Worm (Caenorhabditis elegans) whole organism, L4/young adult: ENCODE results near the gene mut-15.

ENCODE experiments used
- W03F9.2 ChIP-seq: fragments of 150-350 bp; optimal IDR thresholded peaks from 2 replicates; lab custom pipeline; 2014; ENCODE audit warnings: missing biosample characterization, missing genetic modification characterization
- dao-5 ChIP-seq: sonication (generic microtip); optimal IDR thresholded peaks from 2 replicates; lab custom pipeline; 2016; ENCODE audit warnings: missing genotype, missing genetic modification characterization, moderate library complexity, missing compliant biosample characterization
- him-1 ChIP-seq: sonication (generic microtip); optimal IDR thresholded peaks from 2 replicates; lab custom pipeline; 2016; ENCODE audit warnings: missing genotype, missing genetic modification reagents, missing genetic modification characterization, missing compliant biosample characterization

mut-15 gene

DNA sequence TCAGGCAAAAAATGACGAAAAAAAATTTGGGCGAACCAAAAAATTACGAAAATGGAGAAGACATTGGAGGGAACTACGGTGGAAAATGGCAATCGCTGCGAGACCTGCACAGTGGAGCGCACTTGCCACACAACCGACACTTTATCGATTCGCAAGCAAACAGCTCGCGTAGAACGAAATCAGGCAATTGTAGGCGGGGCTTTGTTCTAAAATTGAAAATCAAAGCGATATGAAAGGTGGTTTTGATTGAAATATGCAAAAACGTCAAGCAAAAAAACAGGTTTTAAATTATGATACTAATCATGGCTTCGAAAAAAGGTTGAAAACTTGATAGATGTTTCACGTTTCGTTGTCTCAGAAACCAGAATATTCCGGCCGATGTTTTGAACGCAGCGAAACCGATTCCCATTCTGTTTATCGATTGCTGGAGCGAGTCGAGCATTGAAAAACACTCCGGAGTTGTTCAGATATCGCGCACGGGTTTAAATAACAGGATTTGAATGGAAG, at the start of gene mut-15, which contains the start of gene fib-1:
mut-15 (plus strand) TSS at position 360 of the 507 bp plus-strand sequence.
fib-1 (minus strand) TSS at position 40 of the 507 bp plus-strand sequence.
- TF ChIP-seq W03F9.2 (tag; lab: Kevin White, UChicago) (peak; percentile 90), dao-5 (tag; lab: Kevin White, UChicago) (no peak), him-1 (tag; lab: Kevin White, UChicago) (peak; percentile 55)

DNA sequence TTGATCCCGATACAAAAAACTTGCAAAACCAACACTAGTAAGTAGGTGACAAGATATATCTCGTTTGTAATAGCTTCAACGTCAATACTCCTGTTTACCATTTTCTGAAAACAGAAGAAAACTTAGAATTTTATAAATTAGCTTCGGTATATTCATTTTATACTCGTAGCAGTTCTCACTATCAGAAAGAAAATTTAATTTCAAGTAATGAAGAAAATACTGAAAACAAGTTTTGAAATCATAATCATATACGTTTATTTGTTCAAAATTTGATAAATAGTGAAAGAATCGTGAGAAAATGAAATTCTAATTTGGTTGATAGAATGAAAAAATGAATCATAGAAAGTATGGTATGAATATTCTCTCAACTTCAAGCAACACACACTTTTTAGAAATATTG, 47.7 kb upstream of the mut-15 start, which contains the start of gene C30G7.5:
C30G7.5 (minus strand) TSS at position 101 of the 400 bp plus-strand sequence.
- TF ChIP-seq dao-5 (tag; lab: Kevin White, UChicago) (no peak), W03F9.2 (tag; lab: Kevin White, UChicago) (no peak), him-1 (tag; lab: Kevin White, UChicago) (no peak)

DNA sequence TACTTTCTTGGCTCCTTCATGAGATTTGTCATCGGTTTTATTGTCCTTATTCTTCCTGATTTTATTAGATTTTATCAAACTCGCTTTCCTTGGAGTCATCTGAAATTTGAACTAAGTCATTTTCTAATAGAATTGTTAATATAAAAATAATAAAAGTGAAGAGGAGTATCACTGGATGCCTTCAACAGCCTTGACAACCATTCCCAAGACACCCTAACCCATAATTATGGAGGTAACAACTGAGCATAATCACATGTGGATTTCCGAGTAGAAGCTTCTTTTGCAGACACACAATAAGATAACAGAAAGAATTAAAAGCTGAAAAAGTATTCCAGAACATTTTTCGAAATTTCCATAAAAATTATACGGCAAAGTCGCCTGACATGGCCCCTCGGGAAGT, 46.7 kb upstream of the mut-15 start, which contains the start of gene F02D8.9:
F02D8.9 (minus strand) TSS at position 101 of the 400 bp plus-strand sequence.
- TF ChIP-seq him-1 (tag; lab: Kevin White, UChicago) (no peak), W03F9.2 (tag; lab: Kevin White, UChicago) (no peak), dao-5 (tag; lab: Kevin White, UChicago) (no peak)

DNA sequence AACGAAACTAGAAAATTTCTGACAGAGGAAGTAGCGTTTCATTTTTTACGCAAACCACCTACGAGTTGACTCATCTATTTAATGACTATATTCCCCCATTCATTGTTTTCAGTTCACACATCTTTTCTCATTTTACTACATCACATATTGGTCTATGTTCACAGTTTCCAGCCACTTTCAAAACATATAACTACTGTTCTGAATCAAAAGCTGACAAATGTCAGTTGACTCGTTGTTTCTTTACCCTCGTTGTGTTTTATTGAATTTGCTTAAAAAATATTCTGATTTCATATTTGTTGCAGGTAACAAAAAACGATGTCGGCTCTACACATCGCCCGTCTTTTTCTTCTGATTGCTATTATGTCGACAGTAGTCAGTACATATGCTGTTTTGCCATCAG, 31.2 kb upstream of the mut-15 start, which contains the start of gene nlp-59:
nlp-59 (plus strand) TSS at position 301 of the 400 bp plus-strand sequence.
- TF ChIP-seq W03F9.2 (tag; lab: Kevin White, UChicago) (no peak), dao-5 (tag; lab: Kevin White, UChicago) (no peak), him-1 (tag; lab: Kevin White, UChicago) (no peak)

DNA sequence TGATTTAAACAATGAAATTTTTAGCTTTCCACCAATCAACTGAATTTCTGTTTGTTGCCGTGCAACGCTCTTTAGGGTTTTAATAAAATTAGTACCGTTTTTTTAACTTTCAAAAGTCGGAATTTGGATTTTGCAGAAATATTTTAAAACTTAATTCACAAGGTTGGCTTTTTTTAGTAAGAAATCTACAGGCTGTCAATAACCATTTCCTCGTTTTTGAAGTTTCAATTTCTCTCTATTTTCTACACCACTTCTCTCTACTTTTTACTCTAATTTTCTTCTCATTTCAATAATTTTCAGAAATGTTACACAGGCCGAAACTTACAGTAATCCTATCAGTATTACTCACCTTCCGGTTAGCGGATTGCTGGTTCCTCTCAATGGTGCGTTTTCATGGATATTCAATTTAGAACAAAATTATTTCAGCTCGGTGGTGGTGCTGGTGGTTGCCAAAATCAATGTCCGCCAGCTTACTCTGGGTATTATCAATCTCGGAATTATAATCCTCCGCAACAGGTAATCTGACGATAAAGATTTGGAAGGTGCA, 24.1 kb upstream of the mut-15 start, which contains the start of the genes grd-12 and F02D8.1:
grd-12 (plus strand) TSS at position 301 of the 547 bp plus-strand sequence.
F02D8.1 (minus strand) TSS at position 497 of the 547 bp plus-strand sequence.
- no peak for TF ChIP-seq W03F9.2 (tag; lab: Kevin White, UChicago)
- TF ChIP-seq dao-5 (tag; lab: Kevin White, UChicago) = no peak
- no peak for TF ChIP-seq him-1 (tag; lab: Kevin White, UChicago)

DNA sequence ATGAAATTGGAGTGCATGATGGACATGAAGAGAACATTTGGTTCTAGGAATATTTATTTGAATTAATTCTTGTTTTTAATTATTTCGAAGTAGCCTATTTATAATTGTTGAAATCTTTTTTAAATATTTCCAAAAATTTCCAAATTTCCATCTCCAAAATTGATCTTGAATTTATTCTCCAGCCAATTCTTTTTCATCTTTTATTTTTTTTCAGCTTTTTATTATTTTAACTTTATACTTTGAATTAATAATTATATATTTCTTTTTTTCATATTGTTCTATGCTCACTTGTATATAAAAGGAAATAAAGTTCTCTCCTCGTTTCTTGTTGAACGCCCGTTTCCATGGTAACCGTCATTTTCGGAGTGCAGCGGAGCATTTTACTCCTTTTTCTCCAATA, 22.4 kb upstream of the mut-15 start, which contains the start of gene xbx-1:
xbx-1 (plus strand) TSS at position 301 of the 400 bp plus-strand sequence.
- no peak for TF ChIP-seq dao-5 (tag; lab: Kevin White, UChicago)

ce11 chrV:14984593-14984992, 17.8 kb upstream of the mut-15 start, which contains the start of gene F02D8.4:
TSS of gene F02D8.4 (plus strand) at chrV:14984893.
- TF ChIP-seq W03F9.2 (tag; lab: Kevin White, UChicago) = no peak
- no peak for TF ChIP-seq him-1 (tag; lab: Kevin White, UChicago)
- TF ChIP-seq dao-5 (tag; lab: Kevin White, UChicago) = no peak

DNA sequence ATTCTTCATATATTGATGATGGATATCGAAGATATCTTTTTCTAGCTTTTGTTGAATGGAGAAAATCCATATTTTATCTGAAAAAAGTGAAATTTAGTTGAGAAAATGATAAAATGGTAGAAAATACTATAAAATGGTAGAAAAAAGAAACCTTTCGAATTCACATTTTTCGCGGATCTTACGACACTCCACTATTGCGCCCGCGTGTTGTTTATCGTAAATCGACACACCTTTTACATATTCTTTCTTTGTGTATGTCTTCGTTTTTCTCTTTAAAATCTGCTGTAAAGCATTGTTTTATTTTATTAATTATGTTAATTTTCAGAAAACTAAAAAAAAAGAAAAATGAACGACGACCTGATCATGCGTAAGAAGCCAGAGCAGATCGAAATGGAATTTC, 11.5 kb upstream of the mut-15 start, which contains the start of the genes cdt-2 and T01C3.2:
cdt-2 (minus strand) TSS at position 284 of the 400 bp plus-strand sequence.
T01C3.2 (plus strand) TSS at position 326 of the 400 bp plus-strand sequence.
- TF ChIP-seq him-1 (tag; lab: Kevin White, UChicago) (no peak), dao-5 (tag; lab: Kevin White, UChicago) (no peak), W03F9.2 (tag; lab: Kevin White, UChicago) (no peak)

DNA sequence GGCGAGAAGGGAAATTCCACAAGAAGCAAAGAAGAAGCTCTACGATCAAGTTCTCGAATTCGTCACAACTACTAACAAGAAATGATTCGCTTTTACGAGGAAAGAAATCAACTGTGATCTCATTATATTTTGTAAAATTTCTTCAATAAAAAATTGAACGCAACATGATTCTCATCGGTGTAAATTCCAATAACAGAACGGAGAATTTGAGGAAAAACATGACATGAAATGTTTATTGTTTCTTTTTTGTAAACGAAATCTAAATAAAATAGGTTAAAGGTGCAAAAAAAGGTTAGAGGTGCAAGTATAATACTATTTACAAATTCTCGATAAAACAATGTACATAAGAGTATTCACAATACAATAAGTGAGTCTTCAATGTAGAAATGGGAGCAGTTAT, 10.9 kb upstream of the mut-15 start:
- TF ChIP-seq him-1 (tag; lab: Kevin White, UChicago) (no peak), W03F9.2 (tag; lab: Kevin White, UChicago) (no peak), dao-5 (tag; lab: Kevin White, UChicago) (no peak)

DNA sequence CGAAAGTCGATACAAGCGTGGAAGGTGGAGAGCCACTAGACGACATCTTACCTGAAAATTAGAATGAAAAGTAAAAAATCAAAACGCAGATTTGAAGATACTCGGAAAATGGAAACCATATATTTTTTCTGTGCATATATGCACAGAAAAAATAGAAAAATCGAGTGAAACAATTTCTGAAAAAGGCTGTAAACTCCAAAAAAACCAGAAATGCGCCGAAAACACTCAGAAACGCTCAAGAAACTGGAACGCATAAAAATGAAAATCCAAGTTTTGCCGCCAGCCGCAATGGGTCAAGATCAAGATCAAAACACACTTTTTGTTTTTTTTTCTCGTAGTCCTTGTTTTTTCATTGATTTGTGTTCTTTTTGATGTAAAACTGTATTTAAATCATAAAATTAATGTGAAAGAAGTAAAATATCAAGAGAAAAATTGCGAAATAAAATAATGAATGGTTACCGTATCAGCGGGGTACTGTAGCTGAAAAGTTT, 9.7 kb upstream of the mut-15 start, which contains the start of gene T01C3.3:
T01C3.3 (minus strand) TSS at position 51 of the 491 bp plus-strand sequence.
- TF ChIP-seq W03F9.2 (tag; lab: Kevin White, UChicago) (no peak), him-1 (tag; lab: Kevin White, UChicago) (no peak), dao-5 (tag; lab: Kevin White, UChicago) (no peak)

ce11 chrV:14993620-14994019, 8.7 kb upstream of the mut-15 start, which contains the start of gene fil-1:
TSS of gene fil-1 (plus strand) at chrV:14993838.
- TF ChIP-seq him-1 (tag; lab: Kevin White, UChicago) = no peak
- no peak for TF ChIP-seq W03F9.2 (tag; lab: Kevin White, UChicago)
- no peak for TF ChIP-seq dao-5 (tag; lab: Kevin White, UChicago)

- TF ChIP-seq W03F9.2 (tag; lab: Kevin White, UChicago) (no peak), dao-5 (tag; lab: Kevin White, UChicago) (no peak), him-1 (tag; lab: Kevin White, UChicago) (no peak)
Measured at ce11 chrV:14996236-14996635, 6.1 kb upstream of the mut-15 start, which contains the start of gene irld-14. TSS of gene irld-14 (plus strand) at chrV:14996536.

- TF ChIP-seq him-1 (tag; lab: Kevin White, UChicago) = no peak
- TF ChIP-seq W03F9.2 (tag; lab: Kevin White, UChicago) = no peak
- TF ChIP-seq dao-5 (tag; lab: Kevin White, UChicago) = no peak
Measured at ce11 chrV:14999485-15000023, 2.8 kb upstream of the mut-15 start, which contains the start of gene T01C3.11. TSS of gene T01C3.11 (plus strand) at chrV:14999535.
